Fruit fly (Drosophila melanogaster) whole organism, embryonic: Measurements from ENCODE around the gene Grip128.

ENCODE experiments used
- ATbp ChIP-seq: fragments of 200-800 bp; sonication (Bioruptor generic); optimal IDR thresholded peaks from 2 replicates; lab custom pipeline; 2017; ENCODE audit warnings: missing biosample characterization, mild to moderate bottlenecking, missing genetic modification characterization, missing genetic modification reagents
- Ada2b ChIP-seq: fragments of 200-800 bp; sonication (Bioruptor generic); IDR thresholded peaks from 2 replicates; pipeline ENCODE4 v1.3.6; 2022; ENCODE audit warnings: missing biosample characterization, missing genetic modification characterization
- Aef1 ChIP-seq: fragments of 200-800 bp; sonication (Bioruptor generic); IDR thresholded peaks from 3 replicates; pipeline ENCODE4 v1.3.6; 2022; ENCODE audit warnings: missing biosample characterization, missing genetic modification characterization
- C15 ChIP-seq: fragments of 200-800 bp; sonication (Bioruptor generic); IDR thresholded peaks from 3 replicates; pipeline ENCODE4 v1.3.6; 2022; ENCODE audit warnings: missing biosample characterization, missing genetic modification characterization
- CG10147 ChIP-seq: fragments of 200-800 bp; sonication (Bioruptor generic); optimal IDR thresholded peaks from 2 replicates; lab custom pipeline; 2019; ENCODE audit warnings: missing biosample characterization, mild to moderate bottlenecking, missing genetic modification characterization, moderate library complexity
- CG10267 ChIP-seq: fragments of 200-800 bp; sonication (Bioruptor generic); optimal IDR thresholded peaks from 2 replicates; lab custom pipeline; 2018; ENCODE audit warnings: missing biosample characterization, mild to moderate bottlenecking, missing genetic modification characterization, moderate library complexity
- CG11696 ChIP-seq: fragments of 200-800 bp; sonication (Bioruptor generic); IDR thresholded peaks from 2 replicates; pipeline ENCODE4 v1.3.6; 2022; ENCODE audit warnings: missing biosample characterization, missing genetic modification characterization
- CG12391 ChIP-seq: fragments of 200-800 bp; sonication (Bioruptor generic); optimal IDR thresholded peaks from 3 replicates; lab custom pipeline; 2018; ENCODE audit warnings: missing biosample characterization, mild to moderate bottlenecking, missing genetic modification characterization, moderate library complexity
- CG13894 ChIP-seq: fragments of 200-800 bp; sonication (Bioruptor generic); optimal IDR thresholded peaks from 3 replicates; lab custom pipeline; 2018; ENCODE audit warnings: missing biosample characterization, mild to moderate bottlenecking, missing genetic modification characterization, moderate library complexity
- CG14710 ChIP-seq: fragments of 200-800 bp; sonication (Bioruptor generic); optimal IDR thresholded peaks from 3 replicates; lab custom pipeline; 2019; ENCODE audit warnings: missing biosample characterization, mild to moderate bottlenecking, missing genetic modification characterization, moderate library complexity
- CG14965 ChIP-seq: fragments of 200-800 bp; sonication (Bioruptor generic); optimal IDR thresholded peaks from 2 replicates; lab custom pipeline; 2016; ENCODE audit warnings: missing biosample characterization, missing genetic modification characterization, borderline replicate concordance
- CG17186 ChIP-seq: fragments of 200-800 bp; sonication (Bioruptor generic); optimal IDR thresholded peaks from 3 replicates; lab custom pipeline; 2017; ENCODE audit warnings: missing biosample characterization, missing genetic modification reagents, missing genetic modification characterization
- CG17612 ChIP-seq: fragments of 200-800 bp; sonication (Bioruptor generic); IDR thresholded peaks from 2 replicates; pipeline ENCODE4 v1.3.6; 2022; ENCODE audit warnings: missing biosample characterization, missing genetic modification characterization
- CG1832 ChIP-seq: fragments of 200-800 bp; sonication (Bioruptor generic); optimal IDR thresholded peaks from 2 replicates; lab custom pipeline; 2017; ENCODE audit warnings: missing biosample characterization, mild to moderate bottlenecking, missing genetic modification characterization, inconsistent platforms
- CG2116 ChIP-seq: fragments of 200-800 bp; sonication (Bioruptor generic); optimal IDR thresholded peaks from 3 replicates; lab custom pipeline; 2018; ENCODE audit warnings: missing biosample characterization, mild to moderate bottlenecking, missing genetic modification characterization
- CG2875 ChIP-seq: fragments of 200-800 bp; sonication (Bioruptor generic); optimal IDR thresholded peaks from 2 replicates; lab custom pipeline; 2017; ENCODE audit warnings: missing biosample characterization, mild to moderate bottlenecking, missing genetic modification characterization, missing genetic modification reagents
- CG30431 ChIP-seq: fragments of 200-800 bp; sonication (Bioruptor generic); optimal IDR thresholded peaks from 2 replicates; lab custom pipeline; 2017; ENCODE audit warnings: missing biosample characterization, missing genetic modification characterization
- CG31365 ChIP-seq: fragments of 200-800 bp; sonication (Bioruptor generic); optimal IDR thresholded peaks from 2 replicates; lab custom pipeline; 2018; ENCODE audit warnings: missing biosample characterization, mild to moderate bottlenecking, missing genetic modification characterization
- CG4328 ChIP-seq: fragments of 200-800 bp; sonication (Bioruptor generic); optimal IDR thresholded peaks from 3 replicates; lab custom pipeline; 2017; ENCODE audit warnings: missing biosample characterization, missing genetic modification reagents, missing genetic modification characterization
- CG43689 ChIP-seq: fragments of 200-800 bp; sonication (Bioruptor generic); IDR thresholded peaks from 2 replicates; pipeline ENCODE4 v1.3.6; 2022; ENCODE audit warnings: missing biosample characterization, missing genetic modification characterization
- CG6791 ChIP-seq: fragments of 200-800 bp; sonication (Bioruptor generic); IDR thresholded peaks from 3 replicates; pipeline ENCODE4 v1.3.6; 2022; ENCODE audit warnings: missing biosample characterization, missing genetic modification characterization; ENCODE audit not compliant: partially characterized antibody
- CG9727 ChIP-seq: fragments of 200-800 bp; sonication (Bioruptor generic); optimal IDR thresholded peaks from 3 replicates; lab custom pipeline; 2017; ENCODE audit warnings: missing biosample characterization, mild to moderate bottlenecking, missing genetic modification characterization
- CrebB ChIP-seq: fragments of 200-800 bp; sonication (Bioruptor generic); optimal IDR thresholded peaks from 3 replicates; lab custom pipeline; 2018; ENCODE audit warnings: missing biosample characterization, mild to moderate bottlenecking, missing genetic modification characterization
- E2f2 ChIP-seq: fragments of 200-800 bp; sonication (Bioruptor generic); IDR thresholded peaks from 2 replicates; pipeline ENCODE4 v1.3.6; 2022; ENCODE audit warnings: missing biosample characterization, missing genetic modification characterization
- Ets97D ChIP-seq: fragments of 200-800 bp; sonication (Bioruptor generic); optimal IDR thresholded peaks from 3 replicates; lab custom pipeline; 2016; ENCODE audit warnings: missing biosample characterization, missing genetic modification characterization
- Fer1 ChIP-seq: fragments of 200-800 bp; sonication (Bioruptor generic); optimal IDR thresholded peaks from 2 replicates; lab custom pipeline; 2017; ENCODE audit warnings: missing biosample characterization, mild to moderate bottlenecking, missing genetic modification characterization
- HmgZ ChIP-seq: fragments of 200-800 bp; sonication (Bioruptor generic); optimal IDR thresholded peaks from 2 replicates; lab custom pipeline; 2018; ENCODE audit warnings: missing biosample characterization, mild to moderate bottlenecking, missing genetic modification characterization
- Lpt ChIP-seq: fragments of >200 bp; optimal IDR thresholded peaks from 2 replicates; lab custom pipeline; 2018; ENCODE audit warnings: missing biosample characterization, missing genetic modification characterization
- Mad ChIP-seq: fragments of 200-800 bp; sonication (Bioruptor generic); optimal IDR thresholded peaks from 2 replicates; lab custom pipeline; 2016; ENCODE audit warnings: missing biosample characterization, missing genetic modification characterization
- Med ChIP-seq: fragments of 200-800 bp; sonication (Bioruptor generic); peaks from one replicate; lab custom pipeline; 2016; ENCODE audit warnings: missing biosample characterization, missing genetic modification characterization, mild to moderate bottlenecking, inconsistent platforms, moderate library complexity
- ara ChIP-seq: fragments of 200-800 bp; sonication (Bioruptor generic); IDR thresholded peaks from 2 replicates; pipeline ENCODE4 v1.3.6; 2022; ENCODE audit warnings: missing biosample characterization, missing genetic modification characterization
- az2 ChIP-seq: fragments of 200-800 bp; sonication (Bioruptor generic); optimal IDR thresholded peaks from 3 replicates; lab custom pipeline; 2016; ENCODE audit warnings: missing biosample characterization, missing genetic modification characterization
- cad ChIP-seq: fragments of >200 bp; optimal IDR thresholded peaks from 2 replicates; lab custom pipeline; 2017; ENCODE audit warnings: missing biosample characterization, missing genetic modification characterization
- ci ChIP-seq: fragments of 200-800 bp; sonication (Bioruptor generic); IDR thresholded peaks from 3 replicates; pipeline ENCODE4 v1.3.6; 2022; ENCODE audit warnings: missing biosample characterization, missing genetic modification characterization
- dimm ChIP-seq: fragments of 200-800 bp; sonication (Bioruptor generic); IDR thresholded peaks from 2 replicates; pipeline ENCODE4 v1.3.6; 2022; ENCODE audit warnings: missing biosample characterization, missing genetic modification characterization
- gcm2 ChIP-seq: fragments of 200-800 bp; sonication (Bioruptor generic); optimal IDR thresholded peaks from 2 replicates; lab custom pipeline; 2016; ENCODE audit warnings: missing biosample characterization, missing genetic modification characterization
- gfzf ChIP-seq: fragments of 200-800 bp; sonication (Bioruptor generic); optimal IDR thresholded peaks from 2 replicates; lab custom pipeline; 2016; ENCODE audit warnings: missing biosample characterization, mild to moderate bottlenecking, missing genetic modification characterization, moderate library complexity
- lab ChIP-seq: fragments of 200-800 bp; sonication (Bioruptor generic); optimal IDR thresholded peaks from 3 replicates; lab custom pipeline; 2017; ENCODE audit warnings: missing biosample characterization, missing genetic modification characterization, mild to moderate bottlenecking, moderate library complexity, missing genetic modification reagents
- lmd ChIP-seq: fragments of 200-800 bp; sonication (Bioruptor generic); IDR thresholded peaks from 2 replicates; pipeline ENCODE4 v1.3.6; 2022; ENCODE audit warnings: missing biosample characterization, missing genetic modification characterization
- mirr ChIP-seq: fragments of 200-800 bp; sonication (Bioruptor generic); optimal IDR thresholded peaks from 3 replicates; lab custom pipeline; 2018; ENCODE audit warnings: missing biosample characterization, mild to moderate bottlenecking, missing genetic modification characterization
- nom ChIP-seq: fragments of 200-800 bp; sonication (Bioruptor generic); optimal IDR thresholded peaks from 2 replicates; lab custom pipeline; 2017; ENCODE audit warnings: missing biosample characterization, missing genetic modification characterization, mild to moderate bottlenecking, moderate library complexity, missing genetic modification reagents
- prd ChIP-seq, 3 experiments: fragments of >200 bp in 2 of 3; fragments of 200-800 bp in 1 of 3; sonication (Bioruptor generic) in 1 of 3; optimal IDR thresholded peaks in 2 of 3; IDR thresholded peaks in 1 of 3; 2 replicates in 2 of 3; 3 replicates in 1 of 3; pipeline versions ENCODE4 v1.3.6 to Lab custom; 2017 to 2022; ENCODE audit warnings: missing biosample characterization in 1 of 3, missing genetic modification characterization in 1 of 3
- pum ChIP-seq: fragments of 200-800 bp; sonication (Bioruptor generic); optimal IDR thresholded peaks from 2 replicates; lab custom pipeline; 2016; ENCODE audit warnings: missing biosample characterization, missing genetic modification characterization
- ro ChIP-seq: fragments of 200-800 bp; sonication (Bioruptor generic); IDR thresholded peaks from 2 replicates; pipeline ENCODE4 v1.3.6; 2022; ENCODE audit warnings: missing biosample characterization, missing genetic modification characterization
- sd ChIP-seq: fragments of 200-800 bp; sonication (Bioruptor generic); optimal IDR thresholded peaks from 3 replicates; lab custom pipeline; 2018; ENCODE audit warnings: missing biosample characterization, mild to moderate bottlenecking, missing genetic modification characterization, moderate library complexity
- slbo ChIP-seq: fragments of 200-800 bp; sonication (Bioruptor generic); IDR thresholded peaks from 2 replicates; pipeline ENCODE4 v1.3.6; 2022; ENCODE audit warnings: missing biosample characterization, missing genetic modification characterization
- trem ChIP-seq: fragments of 200-800 bp; optimal IDR thresholded peaks from 3 replicates; lab custom pipeline; 2019; ENCODE audit warnings: missing biosample characterization, mild to moderate bottlenecking, missing genetic modification characterization, moderate library complexity
- usp ChIP-seq: fragments of >200 bp; optimal IDR thresholded peaks from 2 replicates; lab custom pipeline; 2017; ENCODE audit warnings: missing biosample characterization, missing genetic modification characterization
- wek ChIP-seq: fragments of 200-800 bp; sonication (Bioruptor generic); optimal IDR thresholded peaks from 3 replicates; lab custom pipeline; 2018; ENCODE audit warnings: missing biosample characterization, mild to moderate bottlenecking, missing genetic modification characterization, moderate library complexity

Gene Grip128

DNA sequence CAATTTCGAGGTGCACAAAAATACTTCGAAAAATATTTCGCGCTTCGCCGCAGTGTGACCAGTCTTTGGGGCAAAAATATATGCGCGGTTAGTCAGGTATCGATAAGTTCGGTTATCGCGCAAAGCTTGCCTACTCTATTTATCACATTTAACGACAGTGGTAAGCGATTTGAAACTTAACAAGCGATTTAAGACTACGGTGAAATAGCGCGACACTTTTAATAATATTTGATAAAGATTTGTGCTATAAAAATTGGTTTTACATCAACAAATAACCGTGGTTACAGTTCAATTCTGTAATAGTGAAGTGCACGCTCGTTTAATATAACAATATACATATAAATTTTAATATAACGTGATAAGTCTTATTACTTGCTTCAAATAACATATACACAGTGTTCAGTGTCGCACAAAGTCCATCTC lies 3.5 kb upstream of the Grip128 start, which contains the start of gene mh (continued):
- TF ChIP-seq Fer1 (GFP tag; lab: Kevin White, UChicago) = peak; percentile 20
- no peak for TF ChIP-seq Lpt (GFP tag; lab: Kevin White, UChicago)
- TF ChIP-seq gcm2 (GFP tag; lab: Kevin White, UChicago) = no peak
- peak; percentile 9 for TF ChIP-seq trem (tag; lab: Kevin White, UChicago)
- TF ChIP-seq ro (GFP tag; lab: Robert Waterston, UW) = no peak
- TF ChIP-seq lmd = peak; percentile 47; the same call in 1 of the 2 replicates
- TF ChIP-seq slbo (GFP tag; lab: Robert Waterston, UW) = peak; percentile 48
- TF ChIP-seq CG10267 = no peak
- no peak for TF ChIP-seq CG17612
- TF ChIP-seq CG14965 (GFP tag; lab: Kevin White, UChicago) = no peak
- TF ChIP-seq CG30431 = no peak
- no peak for TF ChIP-seq wek
- no peak for TF ChIP-seq nom (GFP tag; lab: Kevin White, UChicago)
- no peak for TF ChIP-seq CG4328 (GFP tag; lab: Kevin White, UChicago)
- no peak for TF ChIP-seq dimm (GFP tag; lab: Robert Waterston, UW)
- no peak for TF ChIP-seq cad (GFP tag; lab: Kevin White, UChicago)
- TF ChIP-seq prd (optimal IDR thresholded peaks at IDR 0.05; lab: Kevin White, UChicago) = no peak
- 0 out of 3 replicates have a peak, but pooled peaks have one; percentile 31 for TF ChIP-seq prd (GFP tag; IDR thresholded peaks at IDR 0.05; lab: Robert Waterston, UW)
- TF ChIP-seq CG13894 (tag; lab: Kevin White, UChicago) = no peak
- peak; percentile 83 for TF ChIP-seq E2f2 (GFP tag; lab: Robert Waterston, UW)
- peak; percentile 46 for TF ChIP-seq CG9727 (GFP tag; lab: Kevin White, UChicago)
- no peak for TF ChIP-seq mirr (GFP tag; lab: Kevin White, UChicago)
- TF ChIP-seq Mad (GFP tag; lab: Kevin White, UChicago) = no peak
- TF ChIP-seq az2 = peak; percentile 52
- TF ChIP-seq CG17186 = peak; percentile 75
- no peak for TF ChIP-seq ara (GFP tag; lab: Robert Waterston, UW)
- TF ChIP-seq CrebB = no peak
- no peak for TF ChIP-seq HmgZ (tag; lab: Kevin White, UChicago)
- 0 out of 3 replicates have a peak, but pooled peaks have one; percentile 20 for TF ChIP-seq Aef1 (GFP tag; lab: Robert Waterston, UW)
- peak; percentile 43 for TF ChIP-seq Ets97D (GFP tag; lab: Kevin White, UChicago)
- TF ChIP-seq C15 (GFP tag; lab: Robert Waterston, UW) = no peak
- no peak for TF ChIP-seq sd (tag; lab: Kevin White, UChicago)
- no peak for TF ChIP-seq lab
- peak; percentile 69 for TF ChIP-seq Med (GFP tag; lab: Kevin White, UChicago)
- TF ChIP-seq CG2116 (GFP tag; lab: Kevin White, UChicago) = peak; percentile 45
- TF ChIP-seq CG2875 (GFP tag; lab: Kevin White, UChicago) = no peak
- TF ChIP-seq CG43689 (GFP tag; lab: Robert Waterston, UW) = no peak
- TF ChIP-seq usp (GFP tag; lab: Kevin White, UChicago) = no peak
- TF ChIP-seq pum = no peak
- peak; percentile 79 for TF ChIP-seq CG6791 (GFP tag; lab: Robert Waterston, UW)
- peak; percentile 38 for TF ChIP-seq CG12391 (tag; lab: Kevin White, UChicago)
- peak; percentile 48 for TF ChIP-seq Ada2b (GFP tag; lab: Robert Waterston, UW)
- no peak for TF ChIP-seq CG31365 (tag; lab: Kevin White, UChicago)
- no peak for TF ChIP-seq ATbp (GFP tag; lab: Kevin White, UChicago)
- TF ChIP-seq gfzf (GFP tag; lab: Kevin White, UChicago) = peak; percentile 73
- no peak for TF ChIP-seq CG10147
- TF ChIP-seq CG1832 (GFP tag; lab: Kevin White, UChicago) = no peak
- TF ChIP-seq CG11696 (GFP tag; lab: Robert Waterston, UW) = no peak
- TF ChIP-seq CG14710 (tag; lab: Kevin White, UChicago) = peak; percentile 30
- TF ChIP-seq ci = no peak
